Fruit fly (Drosophila melanogaster) S2 (cell line): ENCODE measurements around the gene unc-119.

Experiments
- CG8478 ChIP-seq: fragments of >200 bp; optimal IDR thresholded peaks from 2 replicates; lab custom pipeline; 2018
- CTCF ChIP-seq, 2 experiments: fragments of >200 bp; optimal IDR thresholded peaks; 2 replicates each; lab custom pipeline; 2018

- TF ChIP-seq CTCF (optimal IDR thresholded peaks at IDR 0.05; lab: Kevin White, UChicago) (no peak), CG8478 (lab: Kevin White, UChicago) (no peak)
These were observed 2.2 kb upstream of the unc-119 start for dm6 chrX:7293133-7293873.
